In the genomic region with DNA sequence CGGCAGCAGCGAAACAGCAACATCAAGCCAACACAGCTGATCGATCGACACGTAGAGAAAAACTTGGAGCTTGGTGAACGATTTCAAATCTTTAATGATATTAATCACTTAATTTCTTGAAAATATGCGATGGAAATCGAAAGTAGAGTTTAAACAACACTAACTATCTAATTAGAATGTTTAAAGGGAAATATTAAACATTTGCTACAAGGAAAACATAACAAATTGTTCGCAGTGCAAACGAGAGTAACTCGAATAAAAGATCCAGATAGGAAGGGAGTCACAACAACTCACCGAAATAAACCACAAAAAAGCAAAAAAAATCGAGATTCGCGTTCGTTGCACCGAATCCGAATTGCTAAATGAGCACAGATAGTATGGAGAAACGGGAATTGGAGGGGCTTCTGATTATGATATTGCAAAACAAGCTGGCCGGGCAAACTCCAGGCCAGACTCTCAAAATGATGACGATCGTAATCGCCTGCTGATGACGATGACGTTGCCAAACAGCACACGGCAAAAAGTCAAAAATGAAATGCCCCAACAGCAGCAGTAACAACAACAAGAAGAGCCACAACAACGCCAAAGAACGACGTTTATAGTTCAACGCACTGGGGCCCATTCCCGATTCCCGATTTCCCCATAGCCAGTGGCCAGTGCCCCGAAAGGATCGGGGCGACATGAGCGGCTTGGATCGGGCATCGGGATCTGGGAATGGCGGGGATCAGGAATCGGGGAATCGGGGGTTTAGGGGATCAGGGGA, we compare ENCODE assay signal across 1 fruit fly cellular context.
A peak's percentile ranks its signal among the peaks of the same experiment; 100 is the strongest.
TF ChIP-seq lines count a peak whose summit lies in the region.

No protein-coding gene starts in this region.

TF ChIP-seq in whole organism, embryonic, 481 proteins besides CTCF, POLR2A, EP300 and RAD21 (continued from another document and continues in another):
- TF ChIP-seq cas (GFP tag; IDR thresholded peaks at IDR 0.05; lab: Robert Waterston, UW) (no peak), CG18619 (GFP tag; optimal IDR thresholded peaks at IDR 0.05; lab: Kevin White, UChicago) (no peak), Ada2b (GFP tag; IDR thresholded peaks at IDR 0.05; lab: Robert Waterston, UW) (0 out of 2 replicates have a peak, but pooled peaks have one; percentile 17), CG6854 (GFP tag; optimal IDR thresholded peaks at IDR 0.05; lab: Kevin White, UChicago) (no peak), dmrt99B (tag; optimal IDR thresholded peaks at IDR 0.05; lab: Kevin White, UChicago) (peak; percentile 56), Med (GFP tag; lab: Kevin White, UChicago) (peak; percentile 12), eve (GFP tag; optimal IDR thresholded peaks at IDR 0.05; lab: Kevin White, UChicago) (peak in 1 of 2 experiments; percentile 58), trh (GFP tag; optimal IDR thresholded peaks at IDR 0.05; lab: Kevin White, UChicago) (no peak), CG9437 (GFP tag; optimal IDR thresholded peaks at IDR 0.05; lab: Kevin White, UChicago) (no peak), NfI (GFP tag; optimal IDR thresholded peaks at IDR 0.05; lab: Kevin White, UChicago) (no peak), CG6654 (GFP tag; optimal IDR thresholded peaks at IDR 0.05; lab: Kevin White, UChicago) (no peak), Bgb (GFP tag; IDR thresholded peaks at IDR 0.05; lab: Robert Waterston, UW; ENCODE audit: partially characterized antibody) (no peak), Xrp1 (GFP tag; IDR thresholded peaks at IDR 0.05; lab: Robert Waterston, UW) (0 out of 2 replicates have a peak, but pooled peaks have one; percentile 49), lov (optimal IDR thresholded peaks at IDR 0.05; lab: Kevin White, UChicago) (no peak), lov (GFP tag; IDR thresholded peaks at IDR 0.05; lab: Robert Waterston, UW) (no peak), CG7839 (tag; optimal IDR thresholded peaks at IDR 0.05; lab: Kevin White, UChicago) (peak; percentile 57), CG14965 (GFP tag; optimal IDR thresholded peaks at IDR 0.05; lab: Kevin White, UChicago; ENCODE audit: borderline replicate concordance) (no peak), Stat92E (GFP tag; optimal IDR thresholded peaks at IDR 0.05; lab: Kevin White, UChicago) (no peak), Hr78 (GFP tag; optimal IDR thresholded peaks at IDR 0.05; lab: Kevin White, UChicago) (no peak), CG9797 (GFP tag; optimal IDR thresholded peaks at IDR 0.05; lab: Kevin White, UChicago) (no peak), otp (GFP tag; IDR thresholded peaks at IDR 0.05; lab: Robert Waterston, UW) (0 out of 3 replicates have a peak, but pooled peaks have one; percentile 21), ken (GFP tag; IDR thresholded peaks at IDR 0.05; lab: Robert Waterston, UW) (no peak), CG8089 (GFP tag; optimal IDR thresholded peaks at IDR 0.05; lab: Kevin White, UChicago) (no peak), CG1832 (GFP tag; optimal IDR thresholded peaks at IDR 0.05; lab: Kevin White, UChicago) (no peak), unpg (GFP tag; optimal IDR thresholded peaks at IDR 0.05; lab: Kevin White, UChicago) (peak; percentile 69), ind (GFP tag; optimal IDR thresholded peaks at IDR 0.05; lab: Kevin White, UChicago) (peak; percentile 29), fd96Cb (tag; optimal IDR thresholded peaks at IDR 0.05; lab: Kevin White, UChicago) (peak; percentile 62), Scr (GFP tag; IDR thresholded peaks at IDR 0.05; lab: Robert Waterston, UW; ENCODE audit: partially characterized antibody) (no peak), CG2712 (tag; optimal IDR thresholded peaks at IDR 0.05; lab: Kevin White, UChicago) (peak; percentile 75), CG10654 (GFP tag; optimal IDR thresholded peaks at IDR 0.05; lab: Kevin White, UChicago) (no peak), CG12219 (GFP tag; optimal IDR thresholded peaks at IDR 0.05; lab: Kevin White, UChicago) (peak; percentile 19), CG8388 (GFP tag; optimal IDR thresholded peaks at IDR 0.05; lab: Kevin White, UChicago) (peak; percentile 42), CG7963 (GFP tag; IDR thresholded peaks at IDR 0.05; lab: Robert Waterston, UW; ENCODE audit: partially characterized antibody) (no peak), tup (GFP tag; optimal IDR thresholded peaks at IDR 0.05; lab: Kevin White, UChicago) (no peak), oc (tag; optimal IDR thresholded peaks at IDR 0.05; lab: Kevin White, UChicago) (no peak), B-H2 (GFP tag; optimal IDR thresholded peaks at IDR 0.05; lab: Kevin White, UChicago) (no peak), CG1602 (GFP tag; optimal IDR thresholded peaks at IDR 0.05; lab: Kevin White, UChicago) (peak; percentile 19), tin (GFP tag; optimal IDR thresholded peaks at IDR 0.05; lab: Kevin White, UChicago) (peak; percentile 35), HmgZ (tag; optimal IDR thresholded peaks at IDR 0.05; lab: Kevin White, UChicago) (no peak), Nf-YA (GFP tag; IDR thresholded peaks at IDR 0.05; lab: Robert Waterston, UW) (no peak), grau (tag; optimal IDR thresholded peaks at IDR 0.05; lab: Kevin White, UChicago) (peak; percentile 47), Meics (GFP tag; optimal IDR thresholded peaks at IDR 0.05; lab: Kevin White, UChicago) (peak; percentile 11), NC2β (GFP tag; optimal IDR thresholded peaks at IDR 0.05; lab: Kevin White, UChicago) (no peak), Optix (GFP tag; IDR thresholded peaks at IDR 0.05; lab: Robert Waterston, UW) (no peak), CG6791 (GFP tag; IDR thresholded peaks at IDR 0.05; lab: Robert Waterston, UW; ENCODE audit: partially characterized antibody) (no peak), Sox102F (GFP tag; optimal IDR thresholded peaks at IDR 0.05; lab: Kevin White, UChicago) (peak; percentile 71), gcm (GFP tag; optimal IDR thresholded peaks at IDR 0.05; lab: Kevin White, UChicago) (peak; percentile 33), prd (optimal IDR thresholded peaks at IDR 0.05; lab: Kevin White, UChicago) (no peak), prd (GFP tag; IDR thresholded peaks at IDR 0.05; lab: Robert Waterston, UW) (peak; percentile 59; the same call in 1 of the 3 replicates), CG11093 (GFP tag; IDR thresholded peaks at IDR 0.05; lab: Robert Waterston, UW) (no peak), yki (optimal IDR thresholded peaks at IDR 0.05; lab: Kevin White, UChicago) (no peak), zen (tag; optimal IDR thresholded peaks at IDR 0.05; lab: Kevin White, UChicago) (peak; percentile 28), CG31224 (GFP tag; IDR thresholded peaks at IDR 0.05; lab: Robert Waterston, UW) (no peak), CG9727 (GFP tag; optimal IDR thresholded peaks at IDR 0.05; lab: Kevin White, UChicago) (peak; percentile 54), org-1 (GFP tag; optimal IDR thresholded peaks at IDR 0.05; lab: Kevin White, UChicago) (no peak), CG12769 (tag; optimal IDR thresholded peaks at IDR 0.05; lab: Kevin White, UChicago) (no peak), Deaf1 (tag; optimal IDR thresholded peaks at IDR 0.05; lab: Kevin White, UChicago) (no peak), CG2202 (tag; optimal IDR thresholded peaks at IDR 0.05; lab: Kevin White, UChicago) (no peak), CG11560 (tag; IDR thresholded peaks at IDR 0.05; lab: Robert Waterston, UW) (no peak), zfh1 (GFP tag; IDR thresholded peaks at IDR 0.05; lab: Robert Waterston, UW) (peak; percentile 57; the same call in 1 of the 3 replicates), Hsf (GFP tag; optimal IDR thresholded peaks at IDR 0.05; lab: Kevin White, UChicago) (peak; percentile 21), Aef1 (GFP tag; IDR thresholded peaks at IDR 0.05; lab: Robert Waterston, UW) (no peak), corto (GFP tag; optimal IDR thresholded peaks at IDR 0.05; lab: Kevin White, UChicago) (peak; percentile 99), sens (GFP tag; lab: Kevin White, UChicago) (peak; percentile 95), CG43689 (GFP tag; IDR thresholded peaks at IDR 0.05; lab: Robert Waterston, UW) (no peak), psq (GFP tag; optimal IDR thresholded peaks at IDR 0.05; lab: Kevin White, UChicago) (no peak), CG2678 (tag; optimal IDR thresholded peaks at IDR 0.05; lab: Kevin White, UChicago) (peak; percentile 58), emc (GFP tag; optimal IDR thresholded peaks at IDR 0.05; lab: Kevin White, UChicago) (no peak), vvl (GFP tag; IDR thresholded peaks at IDR 0.05; lab: Robert Waterston, UW) (peak; percentile 47), CG11504 (tag; optimal IDR thresholded peaks at IDR 0.05; lab: Kevin White, UChicago) (peak; percentile 70), Pdp1 (GFP tag; optimal IDR thresholded peaks at IDR 0.05; lab: Kevin White, UChicago) (peak in 1 of 2 experiments; percentile 42), CG7357 (GFP tag; IDR thresholded peaks at IDR 0.05; lab: Robert Waterston, UW) (no peak), CG4424 (GFP tag; optimal IDR thresholded peaks at IDR 0.05; lab: Kevin White, UChicago) (peak; percentile 60), CG3281 (GFP tag; optimal IDR thresholded peaks at IDR 0.05; lab: Kevin White, UChicago) (no peak), Hr51 (GFP tag; optimal IDR thresholded peaks at IDR 0.05; lab: Kevin White, UChicago) (peak in 1 of 2 experiments; percentile 69), CG31365 (tag; optimal IDR thresholded peaks at IDR 0.05; lab: Kevin White, UChicago) (no peak), CG12391 (tag; optimal IDR thresholded peaks at IDR 0.05; lab: Kevin White, UChicago) (peak; percentile 48), CG10959 (GFP tag; IDR thresholded peaks at IDR 0.05; lab: Robert Waterston, UW) (peak; percentile 13; the same call in 1 of the 2 replicates), CG1024 (GFP tag; IDR thresholded peaks at IDR 0.05; lab: Robert Waterston, UW) (0 out of 2 replicates have a peak, but pooled peaks have one; percentile 8), ERR (GFP tag; optimal IDR thresholded peaks at IDR 0.05; lab: Kevin White, UChicago) (no peak), Ptx1 (GFP tag; IDR thresholded peaks at IDR 0.05; lab: Robert Waterston, UW) (peak; percentile 57), Sry-δ (GFP tag; optimal IDR thresholded peaks at IDR 0.05; lab: Kevin White, UChicago) (no peak), bab2 (GFP tag; optimal IDR thresholded peaks at IDR 0.05; lab: Kevin White, UChicago) (peak; percentile 33), Fer1 (GFP tag; optimal IDR thresholded peaks at IDR 0.05; lab: Kevin White, UChicago) (no peak), dpn (GFP tag; optimal IDR thresholded peaks at IDR 0.05; lab: Kevin White, UChicago) (peak; percentile 15 to 26), CG15269 (tag; optimal IDR thresholded peaks at IDR 0.05; lab: Kevin White, UChicago) (peak; percentile 21), Taf1 (GFP tag; IDR thresholded peaks at IDR 0.05; lab: Robert Waterston, UW) (no peak), CG5953 (GFP tag; IDR thresholded peaks at IDR 0.05; lab: Robert Waterston, UW) (no peak), ato (GFP tag; IDR thresholded peaks at IDR 0.05; lab: Robert Waterston, UW; ENCODE audit: partially characterized antibody) (no peak), CG14710 (tag; optimal IDR thresholded peaks at IDR 0.05; lab: Kevin White, UChicago) (peak; percentile 52), eyg (GFP tag; optimal IDR thresholded peaks at IDR 0.05; lab: Kevin White, UChicago) (no peak), schlank (tag; optimal IDR thresholded peaks at IDR 0.05; lab: Kevin White, UChicago) (no peak), onecut (GFP tag; IDR thresholded peaks at IDR 0.05; lab: Robert Waterston, UW) (peak; percentile 31; the same call in 1 of the 2 replicates), dati (GFP tag; IDR thresholded peaks at IDR 0.05; lab: Robert Waterston, UW) (no peak), Oli (tag; optimal IDR thresholded peaks at IDR 0.05; lab: Kevin White, UChicago) (peak; percentile 49), btn (GFP tag; optimal IDR thresholded peaks at IDR 0.05; lab: Kevin White, UChicago) (peak; percentile 30), chinmo (GFP tag; IDR thresholded peaks at IDR 0.05; lab: Robert Waterston, UW; ENCODE audit: partially characterized antibody) (0 out of 4 replicates have a peak, but pooled peaks have one; percentile 44), CG3726 (GFP tag; IDR thresholded peaks at IDR 0.05; lab: Robert Waterston, UW) (0 out of 3 replicates have a peak, but pooled peaks have one; percentile 11), nom (GFP tag; optimal IDR thresholded peaks at IDR 0.05; lab: Kevin White, UChicago) (peak; percentile 95), CG1792 (GFP tag; optimal IDR thresholded peaks at IDR 0.05; lab: Kevin White, UChicago) (no peak), tap (tag; optimal IDR thresholded peaks at IDR 0.05; lab: Kevin White, UChicago) (peak; percentile 55), hb (GFP tag; IDR thresholded peaks at IDR 0.05; lab: Robert Waterston, UW; ENCODE audit: partially characterized antibody) (no peak), pita (GFP tag; optimal IDR thresholded peaks at IDR 0.05; lab: Kevin White, UChicago) (no peak), chif (GFP tag; optimal IDR thresholded peaks at IDR 0.05; lab: Kevin White, UChicago) (peak; percentile 36 to 52), Dfd (GFP tag; optimal IDR thresholded peaks at IDR 0.05; lab: Kevin White, UChicago) (no peak), Mes4 (GFP tag; optimal IDR thresholded peaks at IDR 0.05; lab: Kevin White, UChicago) (no peak), Hmx (GFP tag; optimal IDR thresholded peaks at IDR 0.05; lab: Kevin White, UChicago) (no peak), MTF-1 (GFP tag; optimal IDR thresholded peaks at IDR 0.05; lab: Kevin White, UChicago; ENCODE audit: borderline replicate concordance) (no peak), ab (GFP tag; optimal IDR thresholded peaks at IDR 0.05; lab: Kevin White, UChicago) (no peak), kah (GFP tag; optimal IDR thresholded peaks at IDR 0.05; lab: Kevin White, UChicago) (no peak), pum (GFP tag; optimal IDR thresholded peaks at IDR 0.05; lab: Kevin White, UChicago) (peak; percentile 23), CG3163 (GFP tag; optimal IDR thresholded peaks at IDR 0.05; lab: Kevin White, UChicago) (no peak), lmd (GFP tag; IDR thresholded peaks at IDR 0.05; lab: Robert Waterston, UW) (peak; percentile 13; the same call in 1 of the 2 replicates), pnt (GFP tag; optimal IDR thresholded peaks at IDR 0.05; lab: Kevin White, UChicago) (peak; percentile 42), pzg (GFP tag; optimal IDR thresholded peaks at IDR 0.05; lab: Kevin White, UChicago) (no peak), Spps (tag; optimal IDR thresholded peaks at IDR 0.05; lab: Kevin White, UChicago) (peak; percentile 40), CG10267 (tag; optimal IDR thresholded peaks at IDR 0.05; lab: Kevin White, UChicago) (peak; percentile 23), gsb-n (tag; optimal IDR thresholded peaks at IDR 0.05; lab: Kevin White, UChicago) (peak; percentile 25), CG2875 (GFP tag; optimal IDR thresholded peaks at IDR 0.05; lab: Kevin White, UChicago) (no peak), Asciz (GFP tag; optimal IDR thresholded peaks at IDR 0.05; lab: Kevin White, UChicago) (peak; percentile 35), tgo (GFP tag; IDR thresholded peaks at IDR 0.05; lab: Robert Waterston, UW) (peak; percentile 20; the same call in 1 of the 3 replicates), sob (GFP tag; IDR thresholded peaks at IDR 0.05; lab: Robert Waterston, UW) (0 out of 2 replicates have a peak, but pooled peaks have one; percentile 32)
